Worm (Caenorhabditis elegans) whole organism, dauer: ENCODE results near the gene Y61A9LA.7.

ENCODE experiments used
- unc-62 ChIP-seq: sonication (generic microtip); optimal IDR thresholded peaks from 2 replicates; lab custom pipeline; 2017; ENCODE audit warnings: missing biosample characterization, missing genetic modification reagents, missing genetic modification characterization

Y61A9LA.7 gene

DNA sequence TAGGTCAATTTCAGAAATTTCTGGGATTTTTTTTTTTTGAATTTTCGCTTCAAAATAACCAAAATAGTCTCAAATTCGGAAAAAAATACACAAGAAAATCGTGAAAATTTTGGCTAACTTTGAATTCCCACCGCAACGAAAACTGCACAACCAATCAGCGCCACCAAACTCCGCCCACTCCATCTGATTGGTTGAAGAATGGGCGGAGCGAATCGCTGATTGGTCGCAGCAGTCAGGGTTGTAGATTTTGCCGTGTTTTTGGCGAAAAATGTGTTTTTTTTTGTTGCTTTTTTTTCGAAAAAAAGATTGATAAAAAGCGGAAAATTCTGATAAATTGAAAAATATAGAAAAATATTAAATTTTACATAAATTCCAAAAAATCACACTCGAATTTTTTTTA is 12.7 kb downstream of the Y61A9LA.7 start:
- no peak for TF ChIP-seq unc-62 (GFP tag; lab: Kevin White, UChicago)

DNA sequence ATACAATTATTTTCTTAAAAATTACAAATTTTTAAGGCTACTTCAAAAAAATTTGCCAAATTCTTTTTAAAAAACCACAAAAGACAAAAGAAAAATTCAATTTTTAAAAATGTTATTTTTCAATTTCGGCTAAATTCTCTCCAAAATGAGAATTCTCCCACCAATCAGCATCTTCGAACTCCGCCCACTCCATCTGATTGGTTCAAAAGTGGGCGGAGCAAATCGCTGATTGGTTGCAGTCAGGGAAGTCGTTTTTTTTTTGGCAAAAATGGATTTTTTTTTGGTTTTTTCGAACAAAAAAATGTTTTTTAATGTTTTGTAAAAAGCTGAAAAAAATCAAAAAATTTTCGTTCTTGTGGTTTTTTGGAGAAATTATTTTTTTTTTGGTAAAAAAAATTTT is 19.7 kb downstream of the Y61A9LA.7 start:
- TF ChIP-seq unc-62 (GFP tag; lab: Kevin White, UChicago) = no peak

DNA sequence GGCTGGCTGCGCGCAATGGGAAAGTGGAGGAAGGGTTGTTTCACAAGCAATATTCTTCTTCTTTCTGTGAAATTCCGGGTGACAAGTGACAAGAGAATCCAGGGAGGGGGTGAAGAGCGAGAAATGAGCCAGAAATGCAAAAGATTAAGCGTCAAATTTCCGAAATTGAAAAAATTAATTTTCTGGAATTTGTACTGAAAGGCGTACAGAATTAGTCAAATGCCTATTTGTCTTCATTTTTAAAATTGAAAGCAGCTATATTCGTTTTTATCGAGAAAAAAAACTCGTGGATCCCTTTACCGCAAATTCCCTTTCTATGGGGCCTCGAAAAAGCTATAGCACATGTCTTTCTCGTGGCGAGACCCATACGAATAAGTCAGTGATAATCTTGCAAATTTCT is 23.9 kb downstream of the Y61A9LA.7 start:
- TF ChIP-seq unc-62 (GFP tag; lab: Kevin White, UChicago) = no peak

DNA sequence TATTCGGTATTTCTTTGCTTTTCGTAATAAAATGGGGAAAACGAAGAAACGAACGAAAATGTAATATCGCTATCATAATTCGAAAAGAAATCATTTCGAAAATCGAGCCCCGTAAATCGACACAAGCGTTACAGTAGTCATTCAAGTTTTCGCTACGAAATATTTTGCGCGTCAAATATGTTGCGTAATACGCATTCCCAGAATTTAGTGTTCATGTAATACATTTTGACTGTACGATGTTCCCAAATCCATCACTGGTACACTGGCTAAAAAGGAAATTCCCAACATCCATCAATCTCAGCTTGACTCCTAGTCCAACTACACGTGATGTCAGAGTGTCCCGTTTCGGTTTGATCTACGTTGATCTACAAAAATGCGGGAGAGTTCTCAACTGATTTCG is 31.7 kb downstream of the Y61A9LA.7 start:
- TF ChIP-seq unc-62 (GFP tag; lab: Kevin White, UChicago) = no peak

- no peak for TF ChIP-seq unc-62 (GFP tag; lab: Kevin White, UChicago)
Measured at ce11 chrV:4526801-4527425, 32.7 kb downstream of the Y61A9LA.7 start.

ce11 chrV:4525512-4525911 is 34.1 kb downstream of the Y61A9LA.7 start:
- no peak for TF ChIP-seq unc-62 (GFP tag; lab: Kevin White, UChicago)

- TF ChIP-seq unc-62 (GFP tag; lab: Kevin White, UChicago) = no peak
Measured at ce11 chrV:4525106-4525505, 34.5 kb downstream of the Y61A9LA.7 start.

DNA sequence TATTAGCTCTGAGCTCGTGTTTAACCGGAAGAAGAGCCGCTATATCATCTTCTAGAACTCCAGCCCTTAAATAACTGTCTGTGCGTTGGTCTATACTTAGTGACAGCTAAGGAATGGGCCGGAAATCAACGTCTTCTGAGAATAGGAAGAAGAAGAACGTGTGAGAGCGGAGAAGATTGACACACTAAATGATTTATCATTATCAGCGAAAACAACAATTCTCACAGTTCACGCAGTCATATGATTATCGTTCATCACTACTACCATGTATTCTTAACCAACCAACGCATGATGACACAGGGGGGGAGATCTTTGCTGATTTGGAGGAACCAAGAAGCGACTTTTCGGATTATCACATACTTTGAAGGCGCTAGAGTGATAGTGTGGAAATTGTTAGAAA is 35.3 kb downstream of the Y61A9LA.7 start:
- no peak for TF ChIP-seq unc-62 (GFP tag; lab: Kevin White, UChicago)

- TF ChIP-seq unc-62 (GFP tag; lab: Kevin White, UChicago) = no peak
Measured at ce11 chrV:4523844-4524243, 35.8 kb downstream of the Y61A9LA.7 start.

DNA sequence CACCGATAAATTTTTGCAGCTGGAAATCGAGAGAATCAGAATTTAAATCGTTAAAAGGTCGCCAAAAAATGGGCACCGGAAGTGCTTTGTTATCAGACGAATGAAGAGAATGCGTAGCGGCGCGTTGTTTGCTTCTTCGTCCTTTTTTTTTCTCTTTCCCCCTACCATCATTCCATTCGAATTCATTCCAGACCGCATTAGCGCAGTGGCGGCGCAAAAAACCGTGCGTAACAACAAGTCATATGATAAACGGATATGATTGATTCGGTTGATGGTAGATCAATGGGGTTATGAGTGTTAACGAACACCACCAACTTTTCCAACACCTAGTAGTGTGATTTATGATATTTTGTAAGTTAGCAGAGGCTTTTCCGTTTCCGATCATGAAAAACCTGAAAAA is 36.3 kb downstream of the Y61A9LA.7 start:
- TF ChIP-seq unc-62 (GFP tag; lab: Kevin White, UChicago) = no peak

ce11 chrV:4518657-4519056 is 40.9 kb downstream of the Y61A9LA.7 start:
- no peak for TF ChIP-seq unc-62 (GFP tag; lab: Kevin White, UChicago)

DNA sequence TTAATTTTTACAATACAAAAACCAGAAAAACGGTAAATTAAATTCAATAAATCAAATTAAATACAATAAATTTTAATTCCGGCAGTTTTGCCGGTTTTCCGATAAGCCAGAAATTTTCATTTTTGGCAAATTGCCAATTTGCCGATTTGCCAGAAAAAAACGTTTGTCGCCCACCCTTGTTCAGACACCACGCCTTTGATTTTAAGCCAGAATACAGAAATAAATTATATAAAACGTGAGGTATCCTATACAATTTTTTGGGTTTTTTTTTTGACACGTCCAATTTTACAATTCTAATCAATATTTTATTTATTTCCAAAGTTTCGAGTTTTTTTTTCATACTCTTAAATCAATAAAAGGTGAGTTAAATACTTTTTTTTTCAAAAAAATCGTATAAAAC is 46.9 kb downstream of the Y61A9LA.7 start, which contains the start of gene T28F12.1:
Gene T28F12.1, plus strand, starts transcription at position 301 of the 400 bp plus-strand sequence.
- TF ChIP-seq unc-62 (GFP tag; lab: Kevin White, UChicago) = no peak

DNA sequence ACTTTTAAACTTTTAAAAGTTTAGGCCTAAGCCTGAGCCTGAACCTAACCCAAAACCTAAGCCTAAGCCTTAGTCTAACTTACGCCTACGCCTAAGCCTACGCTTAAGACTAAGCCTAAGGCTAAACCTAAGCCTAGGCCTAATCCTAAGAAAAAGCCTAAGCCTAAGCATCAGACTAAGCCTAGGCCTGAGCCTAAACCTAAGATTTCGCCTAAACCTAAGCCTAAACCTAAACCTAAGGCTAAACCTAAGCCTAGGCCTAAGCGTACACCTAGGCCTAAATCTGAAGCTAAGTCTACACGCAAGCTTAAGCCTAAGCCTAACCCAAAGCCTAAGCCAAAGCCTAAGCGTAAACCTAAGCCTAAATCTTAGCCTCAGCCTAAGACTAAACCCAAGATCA is 49.2 kb downstream of the Y61A9LA.7 start:
- TF ChIP-seq unc-62 (GFP tag; lab: Kevin White, UChicago) = no peak

DNA sequence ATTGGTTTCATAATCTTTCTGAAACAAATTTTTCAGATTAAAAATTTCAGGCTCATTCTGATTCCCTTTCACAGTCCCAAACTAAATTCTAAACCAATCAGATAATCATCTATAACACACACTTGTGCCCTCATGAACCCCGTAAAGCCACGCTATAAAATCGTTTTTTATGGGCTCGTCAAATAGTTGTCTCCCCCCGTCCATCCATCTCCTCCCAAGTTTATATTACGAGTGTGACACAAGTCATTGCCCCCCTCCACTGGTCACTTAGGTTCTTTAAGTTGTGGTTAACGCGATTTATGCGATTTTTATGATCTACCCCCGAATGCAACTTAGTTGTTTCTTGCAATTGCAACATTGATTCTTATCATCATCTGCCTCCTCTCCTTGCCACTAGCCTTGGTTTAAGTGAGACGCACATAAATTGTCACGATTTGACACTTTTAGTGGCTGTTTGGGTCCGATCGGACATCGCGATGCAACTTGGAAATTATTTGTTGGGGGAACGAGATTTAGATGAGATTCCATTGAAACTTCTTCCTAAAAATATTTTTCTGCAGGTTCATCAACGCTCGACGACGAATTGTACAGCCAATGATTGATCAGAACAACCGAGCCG is 50.2 kb downstream of the Y61A9LA.7 start:
- TF ChIP-seq unc-62 (GFP tag; lab: Kevin White, UChicago) = no peak

DNA sequence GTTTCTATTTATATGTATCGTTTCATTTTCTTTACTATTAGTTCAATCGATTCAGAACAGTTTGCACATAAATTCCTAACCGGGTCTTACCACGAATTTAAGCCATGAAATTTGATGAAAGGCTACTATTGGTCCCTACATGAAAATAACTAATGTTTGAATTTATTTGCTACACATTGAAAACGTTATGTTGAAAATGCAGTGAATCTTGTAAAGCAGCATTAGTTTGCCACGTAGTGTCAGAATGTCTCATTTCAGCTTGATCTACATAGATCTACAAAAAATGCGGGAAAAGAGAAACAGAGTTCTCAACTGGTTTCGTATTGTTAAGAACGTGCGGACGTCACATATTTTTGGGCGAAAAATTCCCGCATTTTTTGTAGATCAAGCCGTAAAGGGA is 50.8 kb downstream of the Y61A9LA.7 start:
- TF ChIP-seq unc-62 (GFP tag; lab: Kevin White, UChicago) = no peak
